Worm (Caenorhabditis elegans) whole organism, L4/young adult: ENCODE measurements around the gene pmk-3.
"Not testable (repeated sequence)": the region's sequence is repeated elsewhere in the genome, so short reads cannot be mapped to it uniquely, and the experiment has no call there.

Experiments
- W03F9.2 ChIP-seq: fragments of 150-350 bp; optimal IDR thresholded peaks from 2 replicates; lab custom pipeline; 2014; ENCODE audit warnings: missing biosample characterization, missing genetic modification characterization
- dao-5 ChIP-seq: sonication (generic microtip); optimal IDR thresholded peaks from 2 replicates; lab custom pipeline; 2016; ENCODE audit warnings: missing genotype, missing genetic modification characterization, moderate library complexity, missing compliant biosample characterization
- him-1 ChIP-seq: sonication (generic microtip); optimal IDR thresholded peaks from 2 replicates; lab custom pipeline; 2016; ENCODE audit warnings: missing genotype, missing genetic modification reagents, missing genetic modification characterization, missing compliant biosample characterization

Gene pmk-3

DNA sequence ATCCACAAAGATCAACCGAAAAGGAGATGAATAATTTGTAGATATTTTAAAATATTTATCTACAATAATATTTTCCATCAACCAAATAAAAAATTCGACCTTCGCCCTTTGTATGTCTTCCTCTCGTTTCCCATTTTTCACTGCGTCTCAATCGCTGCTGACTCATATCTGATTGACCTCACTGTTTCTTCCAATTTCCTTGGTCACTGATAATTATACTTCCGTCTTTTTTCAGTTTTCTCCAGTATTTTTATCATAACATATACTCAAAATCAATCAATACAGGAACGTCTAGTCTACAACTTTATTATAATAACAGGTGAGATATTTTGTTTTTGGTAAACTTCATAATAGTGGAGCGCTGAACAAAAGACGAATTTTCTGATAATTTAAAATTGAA is at the start of gene pmk-3:
pmk-3 (plus strand) TSS at position 236 of the 400 bp plus-strand sequence.
- TF ChIP-seq W03F9.2 (peak; percentile 5), him-1 (no peak)

DNA sequence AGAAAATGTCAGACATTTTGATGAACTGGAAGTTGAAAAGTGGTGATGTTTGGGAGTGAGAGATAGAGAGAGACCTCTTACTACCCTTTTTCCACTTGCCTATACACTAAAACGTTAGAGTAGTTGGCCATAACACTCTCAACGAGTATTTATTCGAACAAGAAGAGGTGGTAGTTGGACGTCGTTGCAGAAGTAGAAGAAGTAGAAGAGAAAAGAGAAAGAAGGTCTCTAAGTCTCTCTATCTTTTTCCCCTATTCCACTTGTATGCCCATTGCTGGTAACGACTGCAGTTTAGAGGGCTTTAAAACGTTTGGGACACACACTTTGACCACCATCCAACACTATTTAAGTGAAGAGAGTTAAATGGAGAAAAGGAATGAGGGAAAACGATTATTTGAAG is 47.5 kb upstream of the pmk-3 start:
- TF ChIP-seq him-1 (no peak), W03F9.2 (no peak), dao-5 (tag; lab: Kevin White, UChicago) (no peak)

- no peak for TF ChIP-seq W03F9.2
Measured at ce11 chrIV:8096375-8096774, 42.6 kb upstream of the pmk-3 start.

DNA sequence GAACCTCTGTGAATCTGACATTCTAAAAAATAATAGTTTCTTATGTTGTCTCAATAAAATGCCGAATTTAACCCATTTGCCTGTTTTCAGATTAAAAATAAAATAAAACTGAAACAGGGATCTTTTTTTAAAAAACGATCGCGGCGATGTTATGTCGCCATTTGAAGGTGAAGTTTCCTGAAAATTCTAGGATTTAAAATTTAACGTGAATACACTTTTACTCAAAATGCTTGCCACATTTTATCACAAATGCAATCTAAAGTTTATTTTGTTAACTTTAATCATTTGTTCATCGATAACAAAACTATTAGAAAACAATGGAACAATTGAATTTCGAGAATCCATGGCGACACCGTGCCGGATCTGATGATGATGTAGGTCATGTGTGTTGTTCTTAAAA is 39.4 kb upstream of the pmk-3 start, which contains the start of gene Y42H9AR.2:
Y42H9AR.2 (plus strand) TSS at position 301 of the 400 bp plus-strand sequence.
- TF ChIP-seq W03F9.2 (no peak), him-1 (no peak), dao-5 (tag; lab: Kevin White, UChicago) (no peak)

DNA sequence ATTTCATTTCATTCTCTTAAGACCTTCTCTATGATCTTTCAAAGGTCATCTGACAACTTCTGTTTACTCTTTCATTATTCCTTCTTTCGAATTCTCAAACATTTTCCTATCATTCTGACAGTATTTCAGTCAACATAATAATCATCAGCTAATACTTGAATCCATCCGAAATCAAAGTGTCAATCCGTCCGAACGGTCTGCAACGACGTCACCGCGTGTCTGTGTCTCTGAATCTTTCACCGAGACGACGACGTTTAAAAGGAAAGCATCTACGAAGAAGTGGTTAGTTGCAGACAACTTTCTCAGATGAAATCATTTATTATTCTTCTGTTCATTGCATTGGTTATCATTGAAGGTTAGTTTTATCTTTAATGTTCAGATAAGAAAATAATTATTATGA is 36.8 kb upstream of the pmk-3 start, which contains the start of gene Y42H9AR.5:
Y42H9AR.5 (plus strand) TSS at position 301 of the 400 bp plus-strand sequence.
- no peak for TF ChIP-seq him-1
- TF ChIP-seq dao-5 (tag; lab: Kevin White, UChicago), result no peak
- TF ChIP-seq W03F9.2, result no peak

DNA sequence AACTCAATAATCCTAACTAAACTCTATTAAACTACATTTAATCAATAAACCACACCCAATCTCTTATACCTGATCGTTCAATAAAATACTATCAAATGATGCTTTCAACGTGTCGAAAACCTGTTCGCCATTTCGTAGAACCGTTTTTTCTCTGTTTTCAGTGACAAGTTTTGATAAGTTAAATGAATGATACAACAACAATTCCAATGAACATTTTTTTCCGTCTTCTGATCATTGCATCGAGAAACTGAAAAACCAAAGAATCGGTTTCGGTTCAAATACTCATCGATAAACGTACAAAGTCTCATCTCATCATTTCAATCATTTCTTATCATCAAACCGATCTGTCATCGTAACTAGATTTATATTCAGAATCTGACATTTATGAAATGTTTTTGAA is 35.8 kb upstream of the pmk-3 start:
- TF ChIP-seq him-1 (no peak), dao-5 (tag; lab: Kevin White, UChicago) (no peak), W03F9.2 (no peak)

- TF ChIP-seq dao-5 (tag; lab: Kevin White, UChicago), result no peak
- no peak for TF ChIP-seq W03F9.2
Measured at ce11 chrIV:8105083-8105482, 33.9 kb upstream of the pmk-3 start.

- TF ChIP-seq him-1 (no peak), W03F9.2 (no peak), dao-5 (tag; lab: Kevin White, UChicago) (no peak)
Measured at ce11 chrIV:8107502-8107901, 31.5 kb upstream of the pmk-3 start, which contains the start of gene rabs-5. Gene rabs-5, minus strand, starts transcription at chrIV:8107602.

- no peak for TF ChIP-seq W03F9.2
- TF ChIP-seq dao-5 (tag; lab: Kevin White, UChicago), result no peak
- no peak for TF ChIP-seq him-1
Measured at ce11 chrIV:8112187-8112586, 26.8 kb upstream of the pmk-3 start, which contains the start of gene Y42H9AR.4. Gene Y42H9AR.4, minus strand, starts transcription at chrIV:8112218.

DNA sequence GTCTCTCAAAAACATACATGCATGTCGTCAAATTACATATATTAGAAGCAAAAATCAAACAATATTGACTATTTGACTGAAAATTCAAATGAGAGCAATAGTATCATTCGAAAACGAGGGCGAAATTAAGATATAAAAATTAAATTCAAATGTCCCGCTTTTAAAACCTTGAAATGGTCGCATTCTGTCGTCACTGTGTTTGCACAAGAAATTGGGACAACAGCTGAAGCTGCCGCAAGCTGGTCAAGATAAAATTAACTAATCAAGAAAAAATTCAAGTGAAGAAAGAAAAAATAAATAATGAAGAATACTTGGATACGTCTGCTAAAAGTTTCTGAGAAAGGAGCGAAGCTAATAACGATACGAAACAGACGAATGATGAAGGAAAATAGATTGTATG is 26.4 kb upstream of the pmk-3 start:
- TF ChIP-seq him-1 (no peak), W03F9.2 (no peak), dao-5 (tag; lab: Kevin White, UChicago) (no peak)

DNA sequence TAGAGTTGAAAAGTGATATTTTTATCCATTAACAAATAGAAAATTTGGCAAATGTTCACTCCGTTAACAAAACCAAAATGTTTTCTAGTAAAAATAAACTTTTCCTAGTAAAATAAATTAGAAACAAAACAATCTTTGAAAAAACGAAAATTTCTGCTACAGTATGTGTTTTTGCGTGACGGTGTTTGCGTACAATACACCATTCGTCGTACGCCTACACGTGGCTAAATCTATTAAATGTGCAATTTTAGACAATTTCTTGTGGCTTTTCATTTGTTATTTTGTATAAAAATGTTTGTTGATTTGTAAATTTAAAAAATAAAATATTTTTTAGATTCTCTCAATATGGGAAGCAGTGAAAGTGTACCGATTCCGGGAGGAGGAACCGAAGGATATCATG is 25.9 kb upstream of the pmk-3 start, which contains the start of gene Y42H9AR.1:
Y42H9AR.1 (plus strand) TSS at position 233 of the 400 bp plus-strand sequence.
- peak; percentile 61 for TF ChIP-seq W03F9.2
- no peak for TF ChIP-seq dao-5 (tag; lab: Kevin White, UChicago)

DNA sequence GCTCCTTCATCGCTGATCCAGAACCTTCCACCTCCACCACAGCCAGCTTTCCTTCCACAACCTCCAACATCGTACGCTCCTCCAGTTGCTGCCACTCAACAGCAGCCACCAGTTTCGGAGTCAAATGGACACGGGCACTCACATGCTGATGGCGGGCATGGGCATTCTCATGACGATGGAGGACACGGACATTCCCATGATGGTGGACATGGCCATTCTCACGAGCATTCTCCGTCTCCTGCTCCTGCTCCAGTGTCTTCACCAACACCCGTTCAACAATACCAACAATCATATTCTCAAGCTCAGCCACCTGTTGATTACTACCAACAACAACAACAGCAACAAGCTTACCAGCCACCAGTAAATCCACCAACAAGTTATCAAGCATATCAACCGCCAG is 24.5 kb upstream of the pmk-3 start:
- no peak for TF ChIP-seq W03F9.2
- no peak for TF ChIP-seq him-1
- no peak for TF ChIP-seq dao-5 (tag; lab: Kevin White, UChicago)

DNA sequence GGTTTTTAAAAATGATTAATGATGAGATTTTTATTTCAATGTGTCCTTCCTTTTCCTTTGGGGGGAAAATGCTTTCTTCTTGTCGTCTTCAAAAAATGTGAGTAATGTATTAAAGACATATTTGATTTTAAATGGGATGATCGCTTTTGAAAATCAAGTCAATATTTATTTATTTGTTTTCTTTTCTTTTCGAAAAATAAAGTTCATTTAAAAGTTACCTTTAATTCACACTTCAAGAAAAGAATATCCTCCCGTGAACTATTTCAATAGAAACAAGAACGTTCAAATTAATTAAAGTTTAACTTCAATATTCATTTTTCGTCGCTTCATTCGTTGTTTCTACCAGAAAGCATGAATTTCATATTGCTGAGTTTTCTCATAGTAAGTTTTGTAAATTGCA is 23.6 kb upstream of the pmk-3 start, which contains the start of gene irld-8:
irld-8 (plus strand) TSS at position 301 of the 400 bp plus-strand sequence.
- TF ChIP-seq him-1 (no peak), dao-5 (tag; lab: Kevin White, UChicago) (no peak), W03F9.2 (no peak)

DNA sequence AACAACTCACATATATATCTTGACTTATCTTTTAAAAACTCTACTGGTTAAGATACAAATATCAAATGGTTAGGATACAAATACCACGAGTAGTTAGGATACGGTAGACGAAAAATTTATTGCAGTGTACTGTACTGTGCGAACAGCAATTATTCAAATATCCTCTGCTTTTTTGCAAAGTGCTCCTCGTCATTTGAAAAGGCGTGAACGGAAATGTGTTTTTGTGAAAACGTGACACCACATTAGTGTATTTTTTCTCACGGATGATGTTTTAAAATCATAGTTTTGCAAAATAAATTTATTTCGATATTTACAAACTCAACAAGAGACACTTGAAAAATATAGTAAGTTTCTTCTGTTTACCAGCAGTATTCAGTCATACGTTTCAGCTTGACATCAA is 20.2 kb upstream of the pmk-3 start, which contains the start of gene F42G8.8:
F42G8.8 (plus strand) TSS at position 301 of the 400 bp plus-strand sequence.
- TF ChIP-seq W03F9.2, result no peak
- TF ChIP-seq him-1, result no peak
- no peak for TF ChIP-seq dao-5 (tag; lab: Kevin White, UChicago)

DNA sequence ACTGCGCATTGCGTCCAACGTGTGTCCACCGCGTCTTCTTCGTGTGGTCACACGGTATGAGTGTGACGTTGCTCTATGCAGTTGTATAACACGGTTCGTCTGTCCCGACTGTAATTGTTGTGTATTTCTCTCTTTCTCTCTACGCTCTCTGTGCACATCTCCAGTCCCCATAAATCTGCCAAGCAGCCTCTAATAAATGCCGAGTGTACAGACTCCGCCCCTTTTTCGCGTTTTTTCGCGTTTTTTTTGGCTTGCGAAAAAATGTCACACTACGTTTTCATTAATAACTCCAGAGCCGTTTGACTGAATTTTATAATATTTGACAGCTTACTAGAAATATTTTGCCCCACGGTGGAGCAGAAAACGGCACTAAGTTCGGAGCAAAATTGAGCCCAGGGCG is 16.7 kb upstream of the pmk-3 start, which contains the start of gene erp-44.3:
erp-44.3 (plus strand) TSS at position 301 of the 400 bp plus-strand sequence.
- not testable (repeated sequence) for TF ChIP-seq W03F9.2; him-1; dao-5 (tag; lab: Kevin White, UChicago)

DNA sequence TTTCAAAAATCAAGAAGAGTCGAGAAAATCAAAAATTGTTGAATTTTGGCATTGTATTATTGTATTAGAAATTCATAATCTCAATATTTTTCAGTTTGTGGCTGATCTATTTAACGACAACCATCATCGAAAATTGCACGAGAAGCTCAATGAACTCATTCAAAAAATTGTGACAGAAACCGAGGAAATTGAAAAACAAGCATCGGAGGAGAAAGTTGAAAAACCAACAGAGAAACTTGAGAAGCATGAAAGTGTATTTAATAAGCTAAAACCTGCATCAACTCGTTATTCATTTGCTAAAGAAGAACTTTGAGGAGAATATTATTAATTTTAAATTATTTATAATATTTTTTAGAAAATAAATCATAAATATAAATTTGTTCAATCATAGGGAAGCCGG is 12.1 kb upstream of the pmk-3 start, which contains the start of gene ceph-41:
ceph-41 (plus strand) TSS at position 301 of the 400 bp plus-strand sequence.
- TF ChIP-seq W03F9.2 (no peak), him-1 (no peak), dao-5 (tag; lab: Kevin White, UChicago) (no peak)
